Worm (Caenorhabditis elegans) whole organism, early embryonic: ENCODE data around the gene F47B7.2.

Experiments
- B0310.2 ChIP-seq: sonication (generic microtip); optimal IDR thresholded peaks from 2 replicates; lab custom pipeline; 2016; ENCODE audit warnings: mild to moderate bottlenecking, missing genetic modification characterization, missing compliant biosample characterization
- F13C5.2 ChIP-seq: sonication (generic microtip); optimal IDR thresholded peaks from 2 replicates; lab custom pipeline; 2017; ENCODE audit warnings: mild to moderate bottlenecking, missing genetic modification characterization, inconsistent platforms, missing compliant biosample characterization
- ama-1 ChIP-seq: fragments of 150-350 bp; optimal IDR thresholded peaks from 2 replicates; lab custom pipeline; 2014
- ceh-36 ChIP-seq: sonication (generic microtip); optimal IDR thresholded peaks from 2 replicates; lab custom pipeline; 2016; ENCODE audit warnings: missing genetic modification characterization, inconsistent platforms, missing compliant biosample characterization
- flt-1 ChIP-seq: fragments of 200-800 bp; sonication (Bioruptor generic); IDR thresholded peaks from 2 replicates; pipeline ENCODE4 v1.3.6; 2022; ENCODE audit warnings: missing genetic modification characterization, missing compliant biosample characterization
- hnd-1 ChIP-seq: sonication (generic microtip); optimal IDR thresholded peaks from 2 replicates; lab custom pipeline; 2016; ENCODE audit warnings: missing genetic modification characterization, missing compliant biosample characterization
- tbx-37 ChIP-seq: fragments of 200-800 bp; sonication (Bioruptor generic); conservative IDR thresholded peaks from 2 replicates; pipeline ENCODE4 v1.3.6; 2022; ENCODE audit warnings: missing genetic modification reagents, missing genetic modification characterization, missing compliant biosample characterization

- TF ChIP-seq tbx-37 (no peak), ama-1 (no peak), ceh-36 (no peak), hnd-1 (no peak), B0310.2 (tag; lab: Kevin White, UChicago) (no peak), F13C5.2 (tag; lab: Kevin White, UChicago) (no peak), flt-1 (GFP tag; lab: Robert Waterston, UW) (no peak)
These were observed 51.9 kb downstream of the F47B7.2 start for ce11 chrX:3824443-3824842.
